Fruit fly (Drosophila melanogaster) whole organism, prepupa: ENCODE measurements around the gene Eno.

Source experiments
- CG3919 ChIP-seq: fragments of 200-800 bp; sonication (Bioruptor generic); optimal IDR thresholded peaks from 3 replicates; lab custom pipeline; 2016; ENCODE audit warnings: missing biosample characterization, missing genetic modification characterization
- CG6808 ChIP-seq: fragments of 200-800 bp; sonication (Bioruptor generic); optimal IDR thresholded peaks from 3 replicates; lab custom pipeline; 2017; ENCODE audit warnings: missing biosample characterization, missing genetic modification characterization, mild to moderate bottlenecking, moderate library complexity, missing genetic modification reagents
- Ets21C ChIP-seq: fragments of 200-800 bp; sonication (Bioruptor generic); optimal IDR thresholded peaks from 3 replicates; lab custom pipeline; 2016; ENCODE audit warnings: missing biosample characterization, missing genetic modification characterization
- fd85E ChIP-seq: fragments of 200-800 bp; sonication (Bioruptor generic); optimal IDR thresholded peaks from 3 replicates; lab custom pipeline; 2016; ENCODE audit warnings: missing biosample characterization, missing genetic modification characterization

dm6 chr2L:1722260-1722659 lies 7.2 kb downstream of the Eno start:
- TF ChIP-seq CG3919 (GFP tag; lab: Kevin White, UChicago) (no peak), CG6808 (GFP tag; lab: Kevin White, UChicago) (no peak), Ets21C (no peak), fd85E (no peak)
